Fruit fly (Drosophila melanogaster): ENCODE measurements around the gene Hmu.

Hmu gene

dm6 chr3R:27281022-27281810, 7.4 kb upstream of the Hmu start (continued):
- TF ChIP-seq kni (GFP tag; optimal IDR thresholded peaks at IDR 0.05): peak; percentile 92
- peak; percentile 97 for TF ChIP-seq HLH3B (GFP tag; IDR thresholded peaks at IDR 0.05)
- TF ChIP-seq dysf (GFP tag; IDR thresholded peaks at IDR 0.05): peak; percentile 97
- TF ChIP-seq Hr39 (optimal IDR thresholded peaks at IDR 0.05): no peak
- TF ChIP-seq CG8944 (GFP tag; optimal IDR thresholded peaks at IDR 0.05): peak; percentile 93
- TF ChIP-seq al (GFP tag; IDR thresholded peaks at IDR 0.05): peak; percentile 94
- peak; percentile 92 for TF ChIP-seq slp2 (GFP tag; optimal IDR thresholded peaks at IDR 0.05)
- TF ChIP-seq dmrt99B (tag; optimal IDR thresholded peaks at IDR 0.05): peak; percentile 97
- peak; percentile 92 for TF ChIP-seq MTF-1 (GFP tag; optimal IDR thresholded peaks at IDR 0.05; ENCODE audit: borderline replicate concordance)
- TF ChIP-seq CG1602 (GFP tag; optimal IDR thresholded peaks at IDR 0.05): peak; percentile 91
- peak; percentile 92 for TF ChIP-seq NC2β (GFP tag; optimal IDR thresholded peaks at IDR 0.05)
- TF ChIP-seq crol (GFP tag; IDR thresholded peaks at IDR 0.05): peak; percentile 99
- TF ChIP-seq bowl (GFP tag; IDR thresholded peaks at IDR 0.05): peak; percentile 94
- TF ChIP-seq ham (GFP tag; IDR thresholded peaks at IDR 0.05): peak; percentile 91; the same call in 1 of the 2 replicates
- 0 out of 2 replicates have a peak, but pooled peaks have one; percentile 32 for TF ChIP-seq Dref (GFP tag; IDR thresholded peaks at IDR 0.05)
- TF ChIP-seq CG4328 (GFP tag; optimal IDR thresholded peaks at IDR 0.05): peak; percentile 68
- peak; percentile 97 for TF ChIP-seq Fer1 (GFP tag; optimal IDR thresholded peaks at IDR 0.05)
- TF ChIP-seq CG12769 (tag; optimal IDR thresholded peaks at IDR 0.05): peak; percentile 99
- peak; percentile 96 for TF ChIP-seq ase (GFP tag; IDR thresholded peaks at IDR 0.05)
- TF ChIP-seq CG5245 (GFP tag; optimal IDR thresholded peaks at IDR 0.05): peak; percentile 92
- TF ChIP-seq CG30020 (tag; optimal IDR thresholded peaks at IDR 0.05): peak; percentile 48
- TF ChIP-seq NC2α (GFP tag; optimal IDR thresholded peaks at IDR 0.05): peak; percentile 82
- peak; percentile 94 for TF ChIP-seq chif (GFP tag; optimal IDR thresholded peaks at IDR 0.05)
- peak; percentile 98 for TF ChIP-seq Optix (GFP tag; IDR thresholded peaks at IDR 0.05)
- peak; percentile 95 for TF ChIP-seq oc (tag; optimal IDR thresholded peaks at IDR 0.05)
- TF ChIP-seq mirr (GFP tag; optimal IDR thresholded peaks at IDR 0.05): peak; percentile 87
- no peak for TF ChIP-seq CG9797 (GFP tag; optimal IDR thresholded peaks at IDR 0.05)
- peak; percentile 97 for TF ChIP-seq CG14014 (GFP tag; IDR thresholded peaks at IDR 0.05)
- peak; percentile 93 for TF ChIP-seq repo (GFP tag; optimal IDR thresholded peaks at IDR 0.05)
- peak; percentile 89 for TF ChIP-seq CG2875 (GFP tag; optimal IDR thresholded peaks at IDR 0.05)
- peak; percentile 82 for TF ChIP-seq CG12104 (GFP tag; optimal IDR thresholded peaks at IDR 0.05)
- peak; percentile 64 for TF ChIP-seq psq (GFP tag; optimal IDR thresholded peaks at IDR 0.05)
- peak; percentile 82 for TF ChIP-seq Bgb (GFP tag; IDR thresholded peaks at IDR 0.05; ENCODE audit: partially characterized antibody)
- peak; percentile 91 for TF ChIP-seq cas (GFP tag; IDR thresholded peaks at IDR 0.05)
- peak; percentile 90 for TF ChIP-seq CG13894 (tag; optimal IDR thresholded peaks at IDR 0.05)
- peak; percentile 83 for TF ChIP-seq Jarid2 (GFP tag; optimal IDR thresholded peaks at IDR 0.05)
- TF ChIP-seq CG33557 (GFP tag; optimal IDR thresholded peaks at IDR 0.05): peak; percentile 15
- TF ChIP-seq HLHmδ (GFP tag; optimal IDR thresholded peaks at IDR 0.05): peak; percentile 8
- peak; percentile 88 for TF ChIP-seq nom (GFP tag; optimal IDR thresholded peaks at IDR 0.05)
- TF ChIP-seq CG9609 (GFP tag; optimal IDR thresholded peaks at IDR 0.05): peak; percentile 97
- TF ChIP-seq Neu2 (GFP tag; optimal IDR thresholded peaks at IDR 0.05; ENCODE audit: borderline replicate concordance): peak; percentile 58
- peak; percentile 97 for TF ChIP-seq CG7839 (tag; optimal IDR thresholded peaks at IDR 0.05)
- peak; percentile 68 for TF ChIP-seq Opbp (GFP tag; IDR thresholded peaks at IDR 0.05; ENCODE audit: partially characterized antibody)
- peak; percentile 97 for TF ChIP-seq NFAT (GFP tag; IDR thresholded peaks at IDR 0.05)
- TF ChIP-seq CG17829 (tag; optimal IDR thresholded peaks at IDR 0.05): peak; percentile 87
- TF ChIP-seq dm (GFP tag; optimal IDR thresholded peaks at IDR 0.05): peak; percentile 88
- 0 out of 2 replicates have a peak, but pooled peaks have one; percentile 12 for TF ChIP-seq ato (GFP tag; IDR thresholded peaks at IDR 0.05; ENCODE audit: partially characterized antibody)
- peak; percentile 88 for TF ChIP-seq Poxn (GFP tag; IDR thresholded peaks at IDR 0.05)
- TF ChIP-seq Lim3 (GFP tag; IDR thresholded peaks at IDR 0.05): peak; percentile 86

Data from whole organism, embryonic.